Worm (Caenorhabditis elegans): Measurements from ENCODE around the gene ugt-40.

ce11 chrV:7145250-7145850 lies 3.6 kb upstream of the ugt-40 start, which contains the start of gene ugt-37:
- TF ChIP-seq daf-12 (tag; optimal IDR thresholded peaks at IDR 0.05) (no peak), dmd-8 (GFP tag; IDR thresholded peaks at IDR 0.05) (no peak), daf-16 (GFP tag; optimal IDR thresholded peaks at IDR 0.05) (no peak), daf-16 (tag; optimal IDR thresholded peaks at IDR 0.05) (no peak), nhr-11 (tag; optimal IDR thresholded peaks at IDR 0.05) (no peak), Y105C5A.15 (GFP tag; IDR thresholded peaks at IDR 0.05) (no peak), pha-4 (GFP tag; IDR thresholded peaks at IDR 0.05) (no peak), pha-4 (tag; optimal IDR thresholded peaks at IDR 0.05) (no peak), nhr-28 (tag; optimal IDR thresholded peaks at IDR 0.05) (peak; percentile 89), nhr-77 (tag; optimal IDR thresholded peaks at IDR 0.05) (no peak)

Measured in whole organism, L4 larva.